Worm (Caenorhabditis elegans) whole organism, young adult: Measurements from ENCODE around the gene prp-3.
A peak's percentile ranks its signal among the peaks of the same experiment; 100 is the strongest.

ENCODE experiments used
- B0019.2 ChIP-seq: fragments of 200-800 bp; sonication (Bioruptor generic); conservative IDR thresholded peaks from 2 replicates; pipeline ENCODE4 v1.3.6; 2022; ENCODE audit warnings: missing genetic modification reagents, missing genetic modification characterization, missing compliant biosample characterization
- B0336.3 ChIP-seq: fragments of 200-800 bp; sonication (Bioruptor generic); IDR thresholded peaks from 2 replicates; pipeline ENCODE4 v1.3.6; 2022; ENCODE audit warnings: missing genetic modification characterization, missing compliant biosample characterization
- C17E4.6 ChIP-seq: fragments of 200-800 bp; sonication (Bioruptor generic); IDR thresholded peaks from 2 replicates; pipeline ENCODE4 v1.3.6; 2022; ENCODE audit warnings: missing genetic modification reagents, missing genetic modification characterization, missing compliant biosample characterization
- F37B4.10 ChIP-seq: fragments of 200-800 bp; sonication (Bioruptor generic); IDR thresholded peaks from 2 replicates; pipeline ENCODE4 v1.3.6; 2022; ENCODE audit warnings: missing genetic modification characterization, missing compliant biosample characterization
- F39B2.1 ChIP-seq: fragments of 200-800 bp; sonication (Bioruptor generic); IDR thresholded peaks from 2 replicates; pipeline ENCODE4 v1.3.6; 2022; ENCODE audit warnings: missing genetic modification reagents, missing genetic modification characterization, missing compliant biosample characterization
- F49E8.2 ChIP-seq: sonication (generic microtip); optimal IDR thresholded peaks from 3 replicates; lab custom pipeline; 2017; ENCODE audit warnings: missing genetic modification characterization, mild to moderate bottlenecking, missing compliant biosample characterization, antibody characterized with exemption, moderate library complexity; ENCODE audit not compliant: insufficient read depth
- F57A8.1 ChIP-seq: fragments of 200-800 bp; sonication (Bioruptor generic); optimal IDR thresholded peaks from 2 replicates; lab custom pipeline; 2018; ENCODE audit warnings: mild to moderate bottlenecking, missing genetic modification characterization, moderate library complexity, missing compliant biosample characterization
- F57C9.4 ChIP-seq: sonication (generic microtip); optimal IDR thresholded peaks from 2 replicates; lab custom pipeline; 2017; ENCODE audit warnings: mild to moderate bottlenecking, missing genetic modification characterization, missing compliant biosample characterization
- K12H6.12 ChIP-seq: fragments of 200-800 bp; sonication (Bioruptor generic); optimal IDR thresholded peaks from 2 replicates; lab custom pipeline; 2018; ENCODE audit warnings: mild to moderate bottlenecking, missing genetic modification characterization, missing compliant biosample characterization
- T07F8.4 ChIP-seq: sonication (generic microtip); optimal IDR thresholded peaks from 2 replicates; lab custom pipeline; 2016; ENCODE audit warnings: mild to moderate bottlenecking, missing genetic modification characterization, moderate library complexity, missing compliant biosample characterization
- Y53F4B.3 ChIP-seq: fragments of 200-800 bp; sonication (Bioruptor generic); IDR thresholded peaks from 2 replicates; pipeline ENCODE4 v1.3.6; 2022; ENCODE audit warnings: missing genetic modification reagents, missing genetic modification characterization, missing compliant biosample characterization
- Y79H2A.3 ChIP-seq: fragments of 200-800 bp; sonication (Bioruptor generic); conservative IDR thresholded peaks from 2 replicates; pipeline ENCODE4 v1.3.6; 2022; ENCODE audit warnings: missing genetic modification reagents, missing genetic modification characterization, missing compliant biosample characterization
- ama-1 ChIP-seq, 3 experiments: fragments of 150-350 bp in 1 of 3; sonication (generic microtip) in 2 of 3; optimal IDR thresholded peaks; 2 replicates each; lab custom pipeline; 2014 to 2018; ENCODE audit warnings: missing biosample characterization in 2 of 3, missing genetic modification characterization in 2 of 3, missing genetic modification reagents in 2 of 3
- atf-7 ChIP-seq: sonication (generic microtip); optimal IDR thresholded peaks from 2 replicates; lab custom pipeline; 2017; ENCODE audit warnings: mild to moderate bottlenecking, missing genetic modification characterization, missing compliant biosample characterization
- attf-5 ChIP-seq: fragments of 200-800 bp; sonication (Bioruptor generic); optimal IDR thresholded peaks from 2 replicates; lab custom pipeline; 2018; ENCODE audit warnings: mild to moderate bottlenecking, missing genetic modification characterization, missing compliant biosample characterization
- bed-1 ChIP-seq: fragments of 200-800 bp; sonication (Bioruptor generic); IDR thresholded peaks from 2 replicates; pipeline ENCODE4 v1.3.6; 2022; ENCODE audit warnings: missing genetic modification reagents, missing genetic modification characterization, missing compliant biosample characterization
- cebp-1 ChIP-seq, 2 experiments: fragments of 200-800 bp in 1 of 2; sonication (Bioruptor generic) in 1 of 2; sonication (generic microtip) in 1 of 2; IDR thresholded peaks in 1 of 2; optimal IDR thresholded peaks in 1 of 2; 2 replicates each; pipeline versions ENCODE4 v1.3.6 to Lab custom; 2017 to 2022; ENCODE audit warnings: missing compliant biosample characterization in 2 of 2, missing genetic modification characterization in 2 of 2, mild to moderate bottlenecking in 1 of 2, missing genetic modification reagents in 1 of 2, moderate library complexity in 1 of 2
- ceh-58 ChIP-seq: fragments of 200-800 bp; sonication (Bioruptor generic); IDR thresholded peaks from 2 replicates; pipeline ENCODE4 v1.3.6; 2022; ENCODE audit warnings: missing genetic modification characterization, missing compliant biosample characterization
- ceh-91 ChIP-seq: fragments of 200-800 bp; sonication (Bioruptor generic); IDR thresholded peaks from 2 replicates; pipeline ENCODE4 v1.3.6; 2022; ENCODE audit warnings: missing genetic modification reagents, missing genetic modification characterization, missing compliant biosample characterization
- chd-7 ChIP-seq: sonication (generic microtip); optimal IDR thresholded peaks from 2 replicates; lab custom pipeline; 2016; ENCODE audit warnings: mild to moderate bottlenecking, missing genetic modification characterization, moderate library complexity, missing compliant biosample characterization
- dox-1 ChIP-seq: fragments of 200-800 bp; sonication (Bioruptor generic); IDR thresholded peaks from 2 replicates; pipeline ENCODE4 v1.3.6; 2022; ENCODE audit warnings: missing genetic modification reagents, missing genetic modification characterization, missing compliant biosample characterization
- egl-18 ChIP-seq: fragments of 200-800 bp; sonication (Bioruptor generic); IDR thresholded peaks from 2 replicates; pipeline ENCODE4 v1.3.6; 2022; ENCODE audit warnings: missing genetic modification reagents, missing genetic modification characterization, missing compliant biosample characterization
- egl-44 ChIP-seq: fragments of 200-800 bp; sonication (Bioruptor generic); IDR thresholded peaks from 2 replicates; pipeline ENCODE4 v1.3.6; 2022; ENCODE audit warnings: missing genetic modification reagents, missing genetic modification characterization, missing compliant biosample characterization
- ekl-4 ChIP-seq: fragments of 200-800 bp; sonication (Bioruptor generic); IDR thresholded peaks from 2 replicates; pipeline ENCODE4 v1.3.6; 2022; ENCODE audit warnings: missing genetic modification reagents, missing genetic modification characterization, missing compliant biosample characterization
- fkh-3 ChIP-seq: sonication (generic microtip); optimal IDR thresholded peaks from 2 replicates; lab custom pipeline; 2016; ENCODE audit warnings: mild to moderate bottlenecking, missing genetic modification characterization, missing compliant biosample characterization
- gei-17 ChIP-seq: fragments of 200-800 bp; sonication (Bioruptor generic); optimal IDR thresholded peaks from 2 replicates; lab custom pipeline; 2018; ENCODE audit warnings: mild to moderate bottlenecking, missing genetic modification characterization, missing compliant biosample characterization
- hmg-1.2 ChIP-seq: fragments of 200-800 bp; sonication (Bioruptor generic); IDR thresholded peaks from 2 replicates; pipeline ENCODE4 v1.3.6; 2022; ENCODE audit warnings: missing genetic modification reagents, missing genetic modification characterization, missing compliant biosample characterization
- hrde-1 ChIP-seq: sonication (generic microtip); optimal IDR thresholded peaks from 2 replicates; lab custom pipeline; 2016; ENCODE audit warnings: missing genetic modification characterization, mild to moderate bottlenecking, missing compliant biosample characterization, moderate library complexity, missing genotype, missing genetic modification reagents, borderline replicate concordance
- lin-26 ChIP-seq: fragments of 200-800 bp; sonication (Bioruptor generic); IDR thresholded peaks from 2 replicates; pipeline ENCODE4 v1.3.6; 2022; ENCODE audit warnings: missing genetic modification reagents, missing genetic modification characterization, missing compliant biosample characterization
- lin-35 ChIP-seq, 3 experiments: fragments of 150-350 bp in 2 of 3; sonication (generic microtip) in 1 of 3; optimal IDR thresholded peaks; 2 replicates each; lab custom pipeline; 2014 to 2018; ENCODE audit warnings: missing biosample characterization in 3 of 3, missing genetic modification characterization in 3 of 3, missing genetic modification reagents in 3 of 3
- lin-40 ChIP-seq: sonication (generic microtip); optimal IDR thresholded peaks from 2 replicates; lab custom pipeline; 2016; ENCODE audit warnings: missing genetic modification characterization, mild to moderate bottlenecking, missing compliant biosample characterization, missing genotype, missing genetic modification reagents
- madf-10 ChIP-seq: sonication (generic microtip); optimal IDR thresholded peaks from 2 replicates; lab custom pipeline; 2016; ENCODE audit warnings: mild to moderate bottlenecking, missing genetic modification characterization, missing compliant biosample characterization
- mcd-1 ChIP-seq: fragments of 200-800 bp; sonication (Bioruptor generic); IDR thresholded peaks from 2 replicates; pipeline ENCODE4 v1.3.6; 2022; ENCODE audit warnings: missing genetic modification reagents, missing genetic modification characterization, missing compliant biosample characterization
- mes-4 ChIP-seq: sonication (generic microtip); optimal IDR thresholded peaks from 2 replicates; lab custom pipeline; 2016; ENCODE audit warnings: missing genotype, missing genetic modification characterization, missing compliant biosample characterization
- mxl-1 ChIP-seq: sonication (generic microtip); optimal IDR thresholded peaks from 2 replicates; lab custom pipeline; 2016; ENCODE audit warnings: missing genetic modification characterization, missing compliant biosample characterization
- nhr-120 ChIP-seq: fragments of 200-800 bp; sonication (Bioruptor generic); IDR thresholded peaks from 2 replicates; pipeline ENCODE4 v1.3.6; 2022; ENCODE audit warnings: missing genetic modification characterization, missing compliant biosample characterization
- nhr-27 ChIP-seq: fragments of 200-800 bp; sonication (Bioruptor generic); optimal IDR thresholded peaks from 2 replicates; lab custom pipeline; 2018; ENCODE audit warnings: mild to moderate bottlenecking, missing genetic modification characterization, moderate library complexity, missing compliant biosample characterization
- nhr-80 ChIP-seq: sonication (generic microtip); optimal IDR thresholded peaks from 2 replicates; lab custom pipeline; 2016; ENCODE audit warnings: missing genetic modification characterization, missing compliant biosample characterization
- pha-4 ChIP-seq: fragments of 150-350 bp; sonication (generic microtip); optimal IDR thresholded peaks from 2 replicates; lab custom pipeline; 2014; ENCODE audit warnings: missing biosample characterization, missing genetic modification reagents, missing genetic modification characterization
- sdz-38 ChIP-seq: sonication (generic microtip); optimal IDR thresholded peaks from 2 replicates; lab custom pipeline; 2016; ENCODE audit warnings: missing genotype, missing genetic modification characterization, missing compliant biosample characterization
- sea-2 ChIP-seq: fragments of 200-800 bp; sonication (Bioruptor generic); IDR thresholded peaks from 2 replicates; pipeline ENCODE4 v1.3.6; 2022; ENCODE audit warnings: missing genetic modification characterization, missing compliant biosample characterization
- tbx-9 ChIP-seq: sonication (generic microtip); optimal IDR thresholded peaks from 2 replicates; lab custom pipeline; 2016; ENCODE audit warnings: borderline replicate concordance, missing genetic modification characterization, inconsistent platforms, missing compliant biosample characterization
- zfh-2 ChIP-seq: fragments of 200-800 bp; sonication (Bioruptor generic); conservative IDR thresholded peaks from 2 replicates; pipeline ENCODE4 v1.3.6; 2022; ENCODE audit warnings: missing genetic modification reagents, missing genetic modification characterization, missing compliant biosample characterization
- ztf-26 ChIP-seq: sonication (generic microtip); optimal IDR thresholded peaks from 2 replicates; lab custom pipeline; 2017; ENCODE audit warnings: missing genetic modification characterization, missing compliant biosample characterization

The prp-3 gene

ce11 chrIII:10463653-10464052, 35.9 kb upstream of the prp-3 start:
- TF ChIP-seq sdz-38 (tag; lab: Kevin White, UChicago) (no peak), ztf-26 (tag; lab: Kevin White, UChicago) (peak; percentile 28), ekl-4 (peak; percentile 18; the same call in 1 of the 2 replicates), nhr-80 (tag; lab: Kevin White, UChicago) (peak; percentile 45), Y79H2A.3 (GFP tag; lab: Robert Waterston, UW) (no peak), attf-5 (GFP tag; lab: Kevin White, UChicago) (peak; percentile 83), K12H6.12 (tag; lab: Kevin White, UChicago) (no peak), ama-1 (optimal IDR thresholded peaks at IDR 0.05; lab: Kevin White, UChicago) (no peak), ama-1 (GFP tag; optimal IDR thresholded peaks at IDR 0.05; lab: Kevin White, UChicago) (peak in 1 of 2 experiments; percentile 9), lin-40 (tag; lab: Kevin White, UChicago) (peak; percentile 38), mcd-1 (peak; percentile 24; the same call in 1 of the 2 replicates), cebp-1 (GFP tag; IDR thresholded peaks at IDR 0.05; lab: Robert Waterston, UW) (no peak; the same call in 1 of the 2 replicates), cebp-1 (tag; optimal IDR thresholded peaks at IDR 0.05; lab: Kevin White, UChicago) (peak; percentile 78), lin-26 (GFP tag; lab: Robert Waterston, UW) (no peak)

ce11 chrIII:10462935-10463548, 35.3 kb upstream of the prp-3 start:
- TF ChIP-seq zfh-2 (peak; percentile 56; the same call in 1 of the 2 replicates), madf-10 (no peak)
- TF ChIP-seq, all 124 proteins: peak for 1

ce11 chrIII:10461164-10461546, 33.4 kb upstream of the prp-3 start, which contains the start of gene atx-2:
Gene atx-2, plus strand, starts transcription at chrIII:10461389.
- TF ChIP-seq F37B4.10 = 0 out of 2 replicates have a peak, but pooled peaks have one; percentile 87
- no peak for TF ChIP-seq egl-18 (GFP tag; lab: Robert Waterston, UW)
- peak; percentile 92 for TF ChIP-seq chd-7
- peak; percentile 89 for TF ChIP-seq madf-10
- TF ChIP-seq bed-1 (GFP tag; lab: Robert Waterston, UW) = no peak
- 0 out of 2 replicates have a peak, but pooled peaks have one; percentile 48 for TF ChIP-seq F39B2.1 (GFP tag; lab: Robert Waterston, UW)
- 0 out of 2 replicates have a peak, but pooled peaks have one; percentile 70 for TF ChIP-seq sea-2 (GFP tag; lab: Robert Waterston, UW)
- peak; percentile 88 for TF ChIP-seq hrde-1 (tag; lab: Kevin White, UChicago)
- peak; percentile 50; the same call in 1 of the 2 replicates for TF ChIP-seq B0019.2 (GFP tag; lab: Robert Waterston, UW)
- TF ChIP-seq B0336.3 = peak; percentile 86
- peak; percentile 42 for TF ChIP-seq mxl-1
- TF ChIP-seq atf-7 (tag; lab: Kevin White, UChicago) = peak; percentile 83
- peak; percentile 49 for TF ChIP-seq gei-17 (GFP tag; lab: Kevin White, UChicago)
- TF ChIP-seq F49E8.2 (tag; lab: Kevin White, UChicago) = peak; percentile 86
- no peak for TF ChIP-seq F57C9.4 (tag; lab: Kevin White, UChicago)
- no peak for TF ChIP-seq mes-4 (tag; lab: Kevin White, UChicago)
- TF ChIP-seq hmg-1.2 = peak; percentile 83
- no peak for TF ChIP-seq tbx-9 (tag; lab: Kevin White, UChicago)
- TF ChIP-seq nhr-27 (tag; lab: Kevin White, UChicago) = no peak
- no peak for TF ChIP-seq pha-4
- TF ChIP-seq C17E4.6 (GFP tag; lab: Robert Waterston, UW) = peak; percentile 84
- TF ChIP-seq ceh-58 = 0 out of 2 replicates have a peak, but pooled peaks have one; percentile 64
- TF ChIP-seq egl-44 (GFP tag; lab: Robert Waterston, UW) = peak; percentile 92
- TF ChIP-seq fkh-3 (tag; lab: Kevin White, UChicago) = no peak
- peak in 2 of 3 experiments; percentile 70 to 80 for TF ChIP-seq lin-35 (GFP tag; optimal IDR thresholded peaks at IDR 0.05; lab: Kevin White, UChicago)
- no peak for TF ChIP-seq F57A8.1 (GFP tag; lab: Kevin White, UChicago)
- no peak for TF ChIP-seq nhr-120 (GFP tag; lab: Robert Waterston, UW)
- TF ChIP-seq T07F8.4 (tag; lab: Kevin White, UChicago) = peak; percentile 1
- no peak for TF ChIP-seq Y53F4B.3
- peak; percentile 74 for TF ChIP-seq lin-40 (tag; lab: Kevin White, UChicago)
- peak; percentile 85 for TF ChIP-seq ceh-91 (GFP tag; lab: Robert Waterston, UW)
- peak; percentile 97 for TF ChIP-seq dox-1 (GFP tag; lab: Robert Waterston, UW)
